Fruit fly (Drosophila melanogaster) whole organism, prepupa: ENCODE data around the gene CG42592.
A peak's percentile ranks its signal among the peaks of the same experiment; 100 is the strongest.

Experiments
- Blimp-1 ChIP-seq: fragments of 200-800 bp; sonication (Bioruptor generic); optimal IDR thresholded peaks from 3 replicates; lab custom pipeline; 2017; ENCODE audit warnings: missing biosample characterization, missing genetic modification characterization, mild to moderate bottlenecking, moderate library complexity, missing genetic modification reagents
- CG10669 ChIP-seq: fragments of 200-800 bp; sonication (Bioruptor generic); optimal IDR thresholded peaks from 3 replicates; lab custom pipeline; 2018; ENCODE audit warnings: missing biosample characterization, mild to moderate bottlenecking, missing genetic modification characterization, moderate library complexity
- CG11294 ChIP-seq: fragments of 200-800 bp; sonication (Bioruptor generic); IDR thresholded peaks from 2 replicates; pipeline ENCODE4 v1.3.6; 2022; ENCODE audit warnings: missing biosample characterization, missing genetic modification characterization
- CG11762 ChIP-seq: fragments of 200-800 bp; sonication (Bioruptor generic); optimal IDR thresholded peaks from 3 replicates; lab custom pipeline; 2016; ENCODE audit warnings: missing biosample characterization, missing genetic modification characterization; ENCODE audit not compliant: insufficient read depth
- CG11902 ChIP-seq: fragments of 200-800 bp; sonication (Bioruptor generic); optimal IDR thresholded peaks from 3 replicates; lab custom pipeline; 2016; ENCODE audit warnings: missing biosample characterization, missing genetic modification characterization
- CG15336 ChIP-seq: fragments of 200-800 bp; sonication (Bioruptor generic); IDR thresholded peaks from 2 replicates; pipeline ENCODE4 v1.3.6; 2022; ENCODE audit warnings: missing biosample characterization, missing genetic modification characterization
- CG1621 ChIP-seq: fragments of 200-800 bp; sonication (Bioruptor generic); optimal IDR thresholded peaks from 3 replicates; lab custom pipeline; 2018; ENCODE audit warnings: missing biosample characterization, mild to moderate bottlenecking, missing genetic modification characterization
- CG16779 ChIP-seq: fragments of 200-800 bp; sonication (Bioruptor generic); optimal IDR thresholded peaks from 3 replicates; lab custom pipeline; 2017; ENCODE audit warnings: missing biosample characterization, mild to moderate bottlenecking, missing genetic modification characterization
- CG3032 ChIP-seq: fragments of 200-800 bp; optimal IDR thresholded peaks from 2 replicates; lab custom pipeline; 2019; ENCODE audit warnings: missing biosample characterization, mild to moderate bottlenecking, missing genetic modification characterization, moderate library complexity
- CG31627 ChIP-seq: fragments of 200-800 bp; sonication (Bioruptor generic); optimal IDR thresholded peaks from 3 replicates; lab custom pipeline; 2016; ENCODE audit warnings: missing biosample characterization, missing genetic modification characterization
- CG32006 ChIP-seq: fragments of 200-800 bp; sonication (Bioruptor generic); optimal IDR thresholded peaks from 3 replicates; lab custom pipeline; 2017; ENCODE audit warnings: missing biosample characterization, mild to moderate bottlenecking, missing genetic modification characterization
- CG34406 ChIP-seq: fragments of 200-800 bp; sonication (Bioruptor generic); optimal IDR thresholded peaks from 3 replicates; lab custom pipeline; 2016; ENCODE audit warnings: missing biosample characterization, missing genetic modification characterization
- CG3919 ChIP-seq: fragments of 200-800 bp; sonication (Bioruptor generic); optimal IDR thresholded peaks from 3 replicates; lab custom pipeline; 2016; ENCODE audit warnings: missing biosample characterization, missing genetic modification characterization
- CG6163 ChIP-seq: fragments of 200-800 bp; sonication (Bioruptor generic); IDR thresholded peaks from 3 replicates; pipeline ENCODE4 v1.3.6; 2022; ENCODE audit warnings: missing biosample characterization, missing genetic modification characterization
- CG6792 ChIP-seq: fragments of 200-800 bp; sonication (Bioruptor generic); optimal IDR thresholded peaks from 3 replicates; lab custom pipeline; 2016; ENCODE audit warnings: missing biosample characterization, missing genetic modification characterization
- CG6808 ChIP-seq: fragments of 200-800 bp; sonication (Bioruptor generic); optimal IDR thresholded peaks from 3 replicates; lab custom pipeline; 2017; ENCODE audit warnings: missing biosample characterization, missing genetic modification characterization, mild to moderate bottlenecking, moderate library complexity, missing genetic modification reagents
- CG6854 ChIP-seq: fragments of 200-800 bp; sonication (Bioruptor generic); optimal IDR thresholded peaks from 2 replicates; lab custom pipeline; 2017; ENCODE audit warnings: missing biosample characterization, mild to moderate bottlenecking, missing genetic modification characterization
- CG8119 ChIP-seq: fragments of 200-800 bp; sonication (Bioruptor generic); IDR thresholded peaks from 3 replicates; pipeline ENCODE4 v1.3.6; 2022; ENCODE audit warnings: missing biosample characterization, missing genetic modification characterization
- CG8319 ChIP-seq: fragments of 200-800 bp; sonication (Bioruptor generic); optimal IDR thresholded peaks from 3 replicates; lab custom pipeline; 2016; ENCODE audit warnings: missing biosample characterization, missing genetic modification characterization
- CG9139 ChIP-seq: fragments of 200-800 bp; sonication (Bioruptor generic); optimal IDR thresholded peaks from 3 replicates; lab custom pipeline; 2017; ENCODE audit warnings: missing biosample characterization, mild to moderate bottlenecking, missing genetic modification characterization
- Eip75B ChIP-seq: fragments of 200-800 bp; sonication (Bioruptor generic); optimal IDR thresholded peaks from 3 replicates; lab custom pipeline; 2016; ENCODE audit warnings: missing biosample characterization, missing genetic modification characterization
- Eip78C ChIP-seq: fragments of 200-800 bp; sonication (Bioruptor generic); peaks from one replicate; lab custom pipeline; 2016; ENCODE audit warnings: missing biosample characterization, missing genetic modification characterization
- Eip93F ChIP-seq: fragments of 200-800 bp; sonication (Bioruptor generic); optimal IDR thresholded peaks from 2 replicates; lab custom pipeline; 2016; ENCODE audit warnings: missing biosample characterization, mild to moderate bottlenecking, missing genetic modification characterization
- Ets21C ChIP-seq: fragments of 200-800 bp; sonication (Bioruptor generic); optimal IDR thresholded peaks from 3 replicates; lab custom pipeline; 2016; ENCODE audit warnings: missing biosample characterization, missing genetic modification characterization
- Ets96B ChIP-seq: fragments of 200-800 bp; optimal IDR thresholded peaks from 2 replicates; lab custom pipeline; 2019; ENCODE audit warnings: missing biosample characterization, mild to moderate bottlenecking, missing genetic modification characterization, moderate library complexity
- Hr38 ChIP-seq: sonication (Bioruptor generic); optimal IDR thresholded peaks from 2 replicates; lab custom pipeline; 2016; ENCODE audit warnings: missing biosample characterization, missing genetic modification characterization
- Hr39 ChIP-seq: fragments of 200-800 bp; sonication (Bioruptor generic); optimal IDR thresholded peaks from 2 replicates; lab custom pipeline; 2016; ENCODE audit warnings: missing biosample characterization, missing genetic modification characterization
- Lpt ChIP-seq: fragments of 200-800 bp; sonication (Bioruptor generic); optimal IDR thresholded peaks from 3 replicates; lab custom pipeline; 2016; ENCODE audit warnings: missing biosample characterization, missing genetic modification characterization
- Met ChIP-seq: fragments of 200-800 bp; sonication (Bioruptor generic); optimal IDR thresholded peaks from 3 replicates; lab custom pipeline; 2016; ENCODE audit warnings: missing biosample characterization, missing genetic modification characterization
- OdsH ChIP-seq: fragments of 200-800 bp; sonication (Bioruptor generic); optimal IDR thresholded peaks from 3 replicates; lab custom pipeline; 2016; ENCODE audit warnings: missing biosample characterization, missing genetic modification characterization
- Smox ChIP-seq: fragments of 200-800 bp; sonication (Bioruptor generic); optimal IDR thresholded peaks from 3 replicates; lab custom pipeline; 2016; ENCODE audit warnings: missing biosample characterization, missing genetic modification characterization
- Sox102F ChIP-seq: fragments of 200-800 bp; sonication (Bioruptor generic); optimal IDR thresholded peaks from 2 replicates; lab custom pipeline; 2016; ENCODE audit warnings: missing biosample characterization, mild to moderate bottlenecking, missing genetic modification characterization
- Sox14 ChIP-seq: fragments of 200-800 bp; sonication (Bioruptor generic); optimal IDR thresholded peaks from 3 replicates; lab custom pipeline; 2016; ENCODE audit warnings: missing biosample characterization, missing genetic modification characterization
- achi ChIP-seq: fragments of 200-800 bp; sonication (Bioruptor generic); optimal IDR thresholded peaks from 3 replicates; lab custom pipeline; 2016; ENCODE audit warnings: missing biosample characterization, missing genetic modification characterization
- acj6 ChIP-seq: fragments of 200-800 bp; sonication (Bioruptor generic); optimal IDR thresholded peaks from 3 replicates; lab custom pipeline; 2016; ENCODE audit warnings: missing biosample characterization, missing genetic modification characterization
- cyc ChIP-seq: fragments of 200-800 bp; sonication (Bioruptor generic); optimal IDR thresholded peaks from 3 replicates; lab custom pipeline; 2016; ENCODE audit warnings: missing biosample characterization, missing genetic modification characterization
- dsx ChIP-seq: fragments of 200-800 bp; optimal IDR thresholded peaks from 3 replicates; lab custom pipeline; 2019; ENCODE audit warnings: missing biosample characterization, mild to moderate bottlenecking, missing genetic modification characterization, moderate library complexity; ENCODE audit not compliant: poor library complexity, severe bottlenecking
- esn ChIP-seq: fragments of 200-800 bp; sonication (Bioruptor generic); optimal IDR thresholded peaks from 2 replicates; lab custom pipeline; 2016; ENCODE audit warnings: missing biosample characterization, mild to moderate bottlenecking, missing genetic modification characterization, moderate library complexity
- fd59A ChIP-seq: fragments of 200-800 bp; sonication (Bioruptor generic); optimal IDR thresholded peaks from 2 replicates; lab custom pipeline; 2017; ENCODE audit warnings: missing biosample characterization, mild to moderate bottlenecking, missing genetic modification characterization, missing genetic modification reagents
- fd85E ChIP-seq: fragments of 200-800 bp; sonication (Bioruptor generic); optimal IDR thresholded peaks from 3 replicates; lab custom pipeline; 2016; ENCODE audit warnings: missing biosample characterization, missing genetic modification characterization
- fkh ChIP-seq: fragments of 200-800 bp; sonication (Bioruptor generic); optimal IDR thresholded peaks from 3 replicates; lab custom pipeline; 2017; ENCODE audit warnings: missing biosample characterization, mild to moderate bottlenecking, missing genetic modification characterization, moderate library complexity
- lz ChIP-seq: fragments of 200-800 bp; sonication (Bioruptor generic); optimal IDR thresholded peaks from 3 replicates; lab custom pipeline; 2016; ENCODE audit warnings: missing biosample characterization, missing genetic modification characterization
- pdm3 ChIP-seq: fragments of 200-800 bp; sonication (Bioruptor generic); optimal IDR thresholded peaks from 3 replicates; lab custom pipeline; 2016; ENCODE audit warnings: missing biosample characterization, missing genetic modification characterization
- salr ChIP-seq, 2 experiments: fragments of 200-800 bp; sonication (Bioruptor generic); optimal IDR thresholded peaks; 3 replicates each; lab custom pipeline; 2016 to 2018; ENCODE audit warnings: missing biosample characterization in 2 of 2, missing genetic modification characterization in 2 of 2, mild to moderate bottlenecking in 1 of 2
- spab ChIP-seq: fragments of 200-800 bp; sonication (Bioruptor generic); optimal IDR thresholded peaks from 2 replicates; lab custom pipeline; 2017; ENCODE audit warnings: missing biosample characterization, mild to moderate bottlenecking, missing genetic modification characterization, missing genetic modification reagents
- ss ChIP-seq, 2 experiments: fragments of 200-800 bp; sonication (Bioruptor generic); optimal IDR thresholded peaks; 2 replicates in 1 of 2; 3 replicates in 1 of 2; lab custom pipeline; 2017 to 2018; ENCODE audit warnings: mild to moderate bottlenecking in 2 of 2, missing biosample characterization in 2 of 2, missing genetic modification characterization in 2 of 2, moderate library complexity in 1 of 2
- svp ChIP-seq: fragments of 200-800 bp; sonication (Bioruptor generic); peaks from one replicate; lab custom pipeline; 2016; ENCODE audit warnings: missing biosample characterization, missing genetic modification characterization
- topi ChIP-seq: fragments of 200-800 bp; sonication (Bioruptor generic); optimal IDR thresholded peaks from 3 replicates; lab custom pipeline; 2016; ENCODE audit warnings: missing biosample characterization, missing genetic modification characterization
- vri ChIP-seq: fragments of 200-800 bp; sonication (Bioruptor generic); optimal IDR thresholded peaks from 3 replicates; lab custom pipeline; 2016; ENCODE audit warnings: missing biosample characterization, mild to moderate bottlenecking, missing genetic modification characterization

The CG42592 gene

dm6 chr3R:29786016-29786996 lies 49.8 kb downstream of the CG42592 start:
- TF ChIP-seq acj6 (GFP tag; lab: Kevin White, UChicago) (peak; percentile 55), CG1621 (tag; lab: Kevin White, UChicago) (no peak), Hr38 (GFP tag; lab: Kevin White, UChicago) (no peak), Blimp-1 (GFP tag; lab: Kevin White, UChicago) (peak; percentile 64), Hr39 (GFP tag; lab: Kevin White, UChicago) (peak; percentile 79), CG3032 (tag; lab: Kevin White, UChicago) (peak; percentile 28), dsx (peak; percentile 73), Eip75B (GFP tag; lab: Kevin White, UChicago) (peak; percentile 82), CG11902 (GFP tag; lab: Kevin White, UChicago) (peak; percentile 85), cyc (GFP tag; lab: Kevin White, UChicago) (peak; percentile 92), OdsH (peak; percentile 46), CG8119 (GFP tag; lab: Robert Waterston, UW) (peak; percentile 69), svp (peak; percentile 98), Eip78C (GFP tag; lab: Kevin White, UChicago) (peak; percentile 97), CG6792 (GFP tag; lab: Kevin White, UChicago) (peak; percentile 58), CG16779 (tag; lab: Kevin White, UChicago) (peak; percentile 24), CG3919 (GFP tag; lab: Kevin White, UChicago) (peak; percentile 90), Met (GFP tag; lab: Kevin White, UChicago) (peak; percentile 95), salr (GFP tag; optimal IDR thresholded peaks at IDR 0.05; lab: Kevin White, UChicago) (no peak), CG6808 (GFP tag; lab: Kevin White, UChicago) (peak; percentile 32), CG11294 (peak; percentile 62), Lpt (GFP tag; lab: Kevin White, UChicago) (peak; percentile 63), Ets96B (tag; lab: Kevin White, UChicago) (peak; percentile 70), CG15336 (peak; percentile 64), CG32006 (GFP tag; lab: Kevin White, UChicago) (peak; percentile 24), Ets21C (GFP tag; lab: Kevin White, UChicago) (peak; percentile 62), lz (GFP tag; lab: Kevin White, UChicago) (peak; percentile 77), CG9139 (GFP tag; lab: Kevin White, UChicago) (no peak), Smox (GFP tag; lab: Kevin White, UChicago) (peak; percentile 76), achi (GFP tag; lab: Kevin White, UChicago) (peak; percentile 77), Sox102F (GFP tag; lab: Kevin White, UChicago) (peak; percentile 76), CG6854 (GFP tag; lab: Kevin White, UChicago) (peak; percentile 46), Sox14 (GFP tag; lab: Kevin White, UChicago) (peak; percentile 55), pdm3 (GFP tag; lab: Kevin White, UChicago) (peak; percentile 60), fd59A (GFP tag; lab: Kevin White, UChicago) (no peak), esn (GFP tag; lab: Kevin White, UChicago) (peak; percentile 84), CG6163 (peak; percentile 91), CG34406 (peak; percentile 49), CG11762 (GFP tag; lab: Kevin White, UChicago) (peak; percentile 82), CG31627 (GFP tag; lab: Kevin White, UChicago) (peak; percentile 69), CG10669 (GFP tag; lab: Kevin White, UChicago) (peak; percentile 66), Eip93F (GFP tag; lab: Kevin White, UChicago) (peak; percentile 65), topi (GFP tag; lab: Kevin White, UChicago) (peak; percentile 95), spab (peak; percentile 53), vri (peak; percentile 65), ss (GFP tag; optimal IDR thresholded peaks at IDR 0.05; lab: Kevin White, UChicago) (peak in 1 of 2 experiments; percentile 60), CG8319 (GFP tag; lab: Kevin White, UChicago) (peak; percentile 39), fkh (GFP tag; lab: Kevin White, UChicago) (no peak), fd85E (GFP tag; lab: Kevin White, UChicago) (peak; percentile 59)
